Fruit fly (Drosophila melanogaster): Measurements from ENCODE around the gene CG6125.

CG6125 gene

dm6 chr3R:15425638-15426487, 19.0 kb upstream of the CG6125 start (continued):
- peak; percentile 13 for TF ChIP-seq nmo (GFP tag; optimal IDR thresholded peaks at IDR 0.05)
- no peak for TF ChIP-seq eyg (GFP tag; optimal IDR thresholded peaks at IDR 0.05)
- no peak for TF ChIP-seq CG10543 (GFP tag; optimal IDR thresholded peaks at IDR 0.05)
- peak; percentile 24 for TF ChIP-seq Xbp1 (GFP tag; optimal IDR thresholded peaks at IDR 0.05)
- TF ChIP-seq Mad (GFP tag; optimal IDR thresholded peaks at IDR 0.05): no peak
- TF ChIP-seq sisA (GFP tag; IDR thresholded peaks at IDR 0.05): peak; percentile 40
- no peak for TF ChIP-seq Eip74EF (GFP tag; optimal IDR thresholded peaks at IDR 0.05)
- TF ChIP-seq CG5245 (GFP tag; optimal IDR thresholded peaks at IDR 0.05): no peak
- TF ChIP-seq sd (tag; optimal IDR thresholded peaks at IDR 0.05): no peak
- no peak for TF ChIP-seq TFAM (GFP tag; optimal IDR thresholded peaks at IDR 0.05)
- no peak for TF ChIP-seq E2f1 (GFP tag; IDR thresholded peaks at IDR 0.05)
- TF ChIP-seq CG17361 (GFP tag; IDR thresholded peaks at IDR 0.05): 0 out of 3 replicates have a peak, but pooled peaks have one; percentile 16
- peak; percentile 53 for TF ChIP-seq gem (tag; optimal IDR thresholded peaks at IDR 0.05)
- TF ChIP-seq CG10431 (GFP tag; optimal IDR thresholded peaks at IDR 0.05): peak; percentile 46
- peak; percentile 44 for TF ChIP-seq fd96Cb (tag; optimal IDR thresholded peaks at IDR 0.05)
- TF ChIP-seq wor (GFP tag; IDR thresholded peaks at IDR 0.05): 0 out of 2 replicates have a peak, but pooled peaks have one; percentile 24
- no peak for TF ChIP-seq CoRest (tag; optimal IDR thresholded peaks at IDR 0.05)
- TF ChIP-seq CG15514 (GFP tag; optimal IDR thresholded peaks at IDR 0.05): no peak
- TF ChIP-seq CG6683 (GFP tag; optimal IDR thresholded peaks at IDR 0.05): no peak
- no peak for TF ChIP-seq CG7786 (GFP tag; optimal IDR thresholded peaks at IDR 0.05)
- no peak for TF ChIP-seq h (optimal IDR thresholded peaks at IDR 0.05)
- TF ChIP-seq br (optimal IDR thresholded peaks at IDR 0.05): no peak
- peak; percentile 43 for TF ChIP-seq CG2678 (tag; optimal IDR thresholded peaks at IDR 0.05)
- TF ChIP-seq ken (GFP tag; IDR thresholded peaks at IDR 0.05): 0 out of 3 replicates have a peak, but pooled peaks have one; percentile 37
- no peak for TF ChIP-seq Kr (GFP tag; optimal IDR thresholded peaks at IDR 0.05)
- no peak for TF ChIP-seq nom (GFP tag; optimal IDR thresholded peaks at IDR 0.05)
- no peak for TF ChIP-seq CG34224 (GFP tag; IDR thresholded peaks at IDR 0.05; ENCODE audit: partially characterized antibody)
- TF ChIP-seq D (optimal IDR thresholded peaks at IDR 0.05): no peak
- no peak for TF ChIP-seq D (GFP tag; optimal IDR thresholded peaks at IDR 0.05)
- TF ChIP-seq mirr (GFP tag; optimal IDR thresholded peaks at IDR 0.05): no peak
- no peak for TF ChIP-seq Ets97D (GFP tag; optimal IDR thresholded peaks at IDR 0.05)
- TF ChIP-seq CG15011 (GFP tag; optimal IDR thresholded peaks at IDR 0.05): no peak
- TF ChIP-seq CG16813 (GFP tag; IDR thresholded peaks at IDR 0.05; ENCODE audit: partially characterized antibody): no peak
- TF ChIP-seq vvl (GFP tag; IDR thresholded peaks at IDR 0.05): peak; percentile 25; the same call in 1 of the 2 replicates
- no peak for TF ChIP-seq CG4282 (GFP tag; optimal IDR thresholded peaks at IDR 0.05)
- peak; percentile 9 for TF ChIP-seq PHDP (tag; optimal IDR thresholded peaks at IDR 0.05)
- TF ChIP-seq emc (GFP tag; optimal IDR thresholded peaks at IDR 0.05): no peak
- TF ChIP-seq salm (tag; optimal IDR thresholded peaks at IDR 0.05): no peak
- no peak for TF ChIP-seq zf30C (GFP tag; optimal IDR thresholded peaks at IDR 0.05)
- TF ChIP-seq maf-S (GFP tag; optimal IDR thresholded peaks at IDR 0.05): no peak
- peak; percentile 30 for TF ChIP-seq CG10979 (tag; optimal IDR thresholded peaks at IDR 0.05)
- TF ChIP-seq Ptx1 (GFP tag; IDR thresholded peaks at IDR 0.05): peak; percentile 36; the same call in 1 of the 2 replicates
- TF ChIP-seq CrebB (tag; optimal IDR thresholded peaks at IDR 0.05): no peak
- TF ChIP-seq Abd-B (GFP tag; optimal IDR thresholded peaks at IDR 0.05): no peak
- no peak for TF ChIP-seq CG14860 (GFP tag; IDR thresholded peaks at IDR 0.05; ENCODE audit: partially characterized antibody)
- no peak for TF ChIP-seq CG9215 (GFP tag; IDR thresholded peaks at IDR 0.05)
- no peak for TF ChIP-seq CG6654 (GFP tag; optimal IDR thresholded peaks at IDR 0.05)
- TF ChIP-seq Tbp (GFP tag; optimal IDR thresholded peaks at IDR 0.05): no peak
- TF ChIP-seq CG34376 (GFP tag; optimal IDR thresholded peaks at IDR 0.05): no peak

Data from whole organism, embryonic.